Fruit fly (Drosophila melanogaster): ENCODE data around the gene CG9641.
A peak's percentile ranks its signal among the peaks of the same experiment; 100 is the strongest.

The CG9641 gene

DNA sequence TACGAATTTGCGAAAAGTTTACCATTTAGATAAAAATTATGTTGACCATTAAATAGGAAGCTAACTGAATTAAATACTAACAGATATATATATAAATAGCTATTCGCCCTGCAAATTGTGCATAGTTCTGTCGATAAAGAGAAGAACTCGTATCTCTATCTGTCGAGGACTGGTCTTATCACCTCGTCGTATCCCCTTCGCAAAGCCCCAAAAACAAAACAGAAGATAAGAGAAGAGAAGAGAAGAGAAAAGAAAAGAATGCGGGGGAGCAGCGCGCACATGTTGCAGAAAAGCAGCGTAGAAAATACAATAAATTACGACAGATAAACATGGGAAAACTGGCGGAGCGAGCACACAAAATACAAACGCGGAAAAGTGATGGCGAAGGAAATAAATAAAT lies 41.0 kb downstream of the CG9641 start:
- TF ChIP-seq ey (GFP tag; optimal IDR thresholded peaks at IDR 0.05) (no peak), psq (GFP tag; optimal IDR thresholded peaks at IDR 0.05) (peak; percentile 6)

DNA sequence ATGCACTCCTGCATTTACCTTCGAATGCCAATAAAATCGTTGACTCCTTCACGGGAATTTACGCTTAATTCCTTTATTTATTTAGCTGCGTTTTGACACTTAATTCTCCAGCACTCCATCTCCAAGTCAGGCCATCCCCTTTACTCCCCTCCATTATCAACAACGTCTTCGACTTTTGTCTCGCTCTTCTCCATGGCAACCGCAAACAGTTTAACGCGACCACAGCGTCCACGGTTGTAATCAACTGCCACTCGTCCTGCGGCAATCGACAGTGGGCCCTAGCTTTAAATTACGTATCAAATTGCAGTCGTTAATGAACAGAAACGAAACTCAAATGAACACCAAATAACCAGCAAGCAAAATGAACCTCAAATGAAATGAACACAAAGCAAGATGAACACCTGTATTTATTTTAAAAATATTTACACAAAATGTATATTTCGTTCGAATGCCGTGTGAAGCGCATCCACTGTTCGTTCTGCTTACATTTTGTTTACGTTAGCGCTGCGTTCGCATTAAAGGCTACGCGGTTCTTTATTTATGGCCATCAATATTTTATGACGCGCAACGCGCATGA lies 45.0 kb downstream of the CG9641 start:
- TF ChIP-seq OdsH (GFP tag; optimal IDR thresholded peaks at IDR 0.05) (no peak), HLH106 (tag; optimal IDR thresholded peaks at IDR 0.05) (peak; percentile 34), Jra (GFP tag; optimal IDR thresholded peaks at IDR 0.05) (no peak), Hr78 (GFP tag; optimal IDR thresholded peaks at IDR 0.05) (no peak), Mio (GFP tag; optimal IDR thresholded peaks at IDR 0.05) (no peak), h (GFP tag; optimal IDR thresholded peaks at IDR 0.05) (peak; percentile 46), rgr (GFP tag; optimal IDR thresholded peaks at IDR 0.05) (peak; percentile 11), lola (GFP tag; optimal IDR thresholded peaks at IDR 0.05) (no peak), psq (GFP tag; optimal IDR thresholded peaks at IDR 0.05) (peak; percentile 35), ey (GFP tag; optimal IDR thresholded peaks at IDR 0.05) (peak; percentile 13), brk (GFP tag; optimal IDR thresholded peaks at IDR 0.05) (no peak), Dif (GFP tag; optimal IDR thresholded peaks at IDR 0.05; ENCODE audit: partially characterized antibody) (no peak), Sp1 (GFP tag; optimal IDR thresholded peaks at IDR 0.05) (peak; percentile 25), jim (GFP tag; optimal IDR thresholded peaks at IDR 0.05) (no peak), pan (optimal IDR thresholded peaks at IDR 0.05) (no peak), GATAd (GFP tag; optimal IDR thresholded peaks at IDR 0.05) (no peak), Abd-B (GFP tag; optimal IDR thresholded peaks at IDR 0.05) (no peak), CrebA (GFP tag; optimal IDR thresholded peaks at IDR 0.05; ENCODE audit: borderline replicate concordance) (no peak), Vsx2 (GFP tag; optimal IDR thresholded peaks at IDR 0.05; ENCODE audit: partially characterized antibody) (no peak), usp (GFP tag; optimal IDR thresholded peaks at IDR 0.05) (no peak), N (GFP tag; optimal IDR thresholded peaks at IDR 0.05) (no peak), Hr83 (GFP tag; optimal IDR thresholded peaks at IDR 0.05; ENCODE audit: poor library complexity, severe bottlenecking) (no peak), dsf (GFP tag; optimal IDR thresholded peaks at IDR 0.05; ENCODE audit: borderline replicate concordance) (no peak), Rel (GFP tag; optimal IDR thresholded peaks at IDR 0.05) (no peak), Rel (tag; optimal IDR thresholded peaks at IDR 0.05) (no peak), CG9705 (GFP tag; optimal IDR thresholded peaks at IDR 0.05) (no peak), tai (GFP tag; optimal IDR thresholded peaks at IDR 0.05) (no peak), dl (GFP tag; optimal IDR thresholded peaks at IDR 0.05; ENCODE audit: insufficient read depth in 1 of 2, partially characterized antibody in 2 of 2) (no peak), sage (GFP tag; optimal IDR thresholded peaks at IDR 0.05) (no peak), foxo (GFP tag; optimal IDR thresholded peaks at IDR 0.05) (no peak), fru (GFP tag; optimal IDR thresholded peaks at IDR 0.05) (peak; percentile 66), CG32264 (GFP tag; optimal IDR thresholded peaks at IDR 0.05) (no peak), Dfd (GFP tag; optimal IDR thresholded peaks at IDR 0.05) (no peak), dmrt93B (GFP tag; optimal IDR thresholded peaks at IDR 0.05) (peak; percentile 13), Hnf4 (GFP tag; optimal IDR thresholded peaks at IDR 0.05) (no peak), Myc (optimal IDR thresholded peaks at IDR 0.05) (no peak), woc (GFP tag; optimal IDR thresholded peaks at IDR 0.05) (peak; percentile 32), sv (GFP tag; optimal IDR thresholded peaks at IDR 0.05) (no peak), br (GFP tag; optimal IDR thresholded peaks at IDR 0.05) (peak; percentile 40)

DNA sequence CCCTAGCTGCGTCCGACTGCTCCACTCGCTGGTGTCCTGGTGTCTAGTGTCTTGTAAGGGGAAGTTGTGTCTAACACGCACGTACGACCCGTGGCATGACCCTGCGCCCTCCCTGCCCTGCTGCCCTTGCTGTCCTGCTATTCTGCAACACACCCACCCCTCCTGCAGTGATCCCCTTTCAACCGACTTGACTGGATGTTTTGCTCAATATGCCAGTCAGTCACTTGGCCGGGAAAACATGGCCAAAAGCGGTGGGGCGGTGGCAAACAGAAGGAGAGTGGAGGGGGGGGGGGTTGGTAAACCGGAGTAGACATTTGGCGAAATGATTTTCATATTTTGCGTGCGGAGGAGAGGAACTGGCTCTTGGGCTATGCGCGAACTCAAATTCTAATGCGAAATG lies 46.0 kb downstream of the CG9641 start:
- TF ChIP-seq Hnf4 (GFP tag; optimal IDR thresholded peaks at IDR 0.05) (no peak), sv (GFP tag; optimal IDR thresholded peaks at IDR 0.05) (no peak), HLH106 (tag; optimal IDR thresholded peaks at IDR 0.05) (no peak), Hr83 (GFP tag; optimal IDR thresholded peaks at IDR 0.05; ENCODE audit: poor library complexity, severe bottlenecking) (no peak), fru (GFP tag; optimal IDR thresholded peaks at IDR 0.05) (no peak), foxo (GFP tag; optimal IDR thresholded peaks at IDR 0.05) (no peak), Dfd (GFP tag; optimal IDR thresholded peaks at IDR 0.05) (no peak), GATAd (GFP tag; optimal IDR thresholded peaks at IDR 0.05) (no peak), sage (GFP tag; optimal IDR thresholded peaks at IDR 0.05) (no peak), CrebA (GFP tag; optimal IDR thresholded peaks at IDR 0.05; ENCODE audit: borderline replicate concordance) (no peak), CG9705 (GFP tag; optimal IDR thresholded peaks at IDR 0.05) (no peak)
